Worm (Caenorhabditis elegans): ENCODE results near the gene K08D8.11.

The K08D8.11 gene

ce11 chrIV:12890445-12890844, 4.7 kb upstream of the K08D8.11 start, which contains the start of gene K08D8.6:
Gene K08D8.6 (minus strand): TSS chrIV:12890508.
- TF ChIP-seq fkh-4 (tag; optimal IDR thresholded peaks at IDR 0.05; ENCODE audit: borderline replicate concordance) (no peak), swsn-7 (tag; optimal IDR thresholded peaks at IDR 0.05) (no peak), lir-3 (tag; optimal IDR thresholded peaks at IDR 0.05; ENCODE audit: poor library complexity) (no peak), zag-1 (tag; optimal IDR thresholded peaks at IDR 0.05) (no peak), jun-1 (tag; optimal IDR thresholded peaks at IDR 0.05) (peak; percentile 7), unc-130 (tag; optimal IDR thresholded peaks at IDR 0.05) (no peak), ceh-90 (tag; optimal IDR thresholded peaks at IDR 0.05) (no peak), Y116A8C.19 (tag; optimal IDR thresholded peaks at IDR 0.05; ENCODE audit: borderline replicate concordance) (no peak), sptf-1 (tag; optimal IDR thresholded peaks at IDR 0.05) (no peak), elt-2 (tag; optimal IDR thresholded peaks at IDR 0.05) (peak; percentile 88), efl-1 (optimal IDR thresholded peaks at IDR 0.05) (no peak), efl-1 (GFP tag; optimal IDR thresholded peaks at IDR 0.05 in 1 of 2) (peak in 1 of 2 experiments; percentile 30), pqm-1 (tag; optimal IDR thresholded peaks at IDR 0.05) (peak; percentile 78)

DNA sequence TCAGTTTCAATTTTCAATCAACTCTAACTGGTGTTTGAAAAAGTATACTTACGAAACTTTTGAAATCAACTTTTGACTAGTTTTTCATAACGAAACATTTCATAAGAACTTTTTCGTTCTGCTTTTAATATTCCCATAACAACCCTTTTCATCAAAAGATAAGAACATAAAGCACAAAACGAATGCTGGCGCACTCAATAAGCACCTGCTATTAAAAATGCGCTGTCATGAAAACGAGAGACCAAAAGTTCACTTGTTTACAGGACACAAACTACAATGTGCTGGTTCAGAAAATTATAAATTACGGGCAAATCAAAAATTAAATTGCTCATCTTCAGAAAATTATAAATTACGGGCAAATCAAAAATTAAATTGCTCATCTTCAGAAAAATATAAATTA, 4.0 kb upstream of the K08D8.11 start:
- peak; percentile 17 for TF ChIP-seq elt-2 (tag; optimal IDR thresholded peaks at IDR 0.05)
- no peak for TF ChIP-seq lin-39 (tag; optimal IDR thresholded peaks at IDR 0.05)

DNA sequence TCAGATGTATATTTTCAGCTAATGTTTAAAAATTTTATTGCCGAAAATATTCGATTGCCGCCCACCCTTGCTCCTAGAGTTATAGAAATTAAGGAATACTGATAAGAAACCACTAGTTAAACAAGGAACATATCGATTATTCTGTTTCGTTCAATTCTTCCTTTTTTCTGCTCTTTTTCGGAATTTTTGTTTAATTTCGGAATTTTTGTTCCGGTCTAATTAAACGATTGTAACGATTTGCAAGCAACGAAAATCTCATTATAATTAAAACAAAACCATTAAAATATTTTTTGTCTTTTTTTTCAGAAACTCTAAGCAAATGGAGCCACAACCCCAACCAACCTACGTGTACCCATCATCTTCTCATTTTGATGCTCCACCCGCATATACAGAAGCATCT, 2.9 kb upstream of the K08D8.11 start, which contains the start of gene K08D8.1:
Gene K08D8.1 (plus strand): TSS at position 301 of the 400 bp plus-strand sequence.
- TF ChIP-seq nhr-84 (tag; optimal IDR thresholded peaks at IDR 0.05) = no peak
- no peak for TF ChIP-seq nhr-237 (tag; optimal IDR thresholded peaks at IDR 0.05)
- TF ChIP-seq egl-27 (tag; optimal IDR thresholded peaks at IDR 0.05) = no peak
- no peak for TF ChIP-seq blmp-1 (tag; optimal IDR thresholded peaks at IDR 0.05)
- TF ChIP-seq Y116A8C.19 (tag; optimal IDR thresholded peaks at IDR 0.05; ENCODE audit: borderline replicate concordance) = no peak
- TF ChIP-seq ztf-11 (tag; optimal IDR thresholded peaks at IDR 0.05) = no peak
- no peak for TF ChIP-seq pax-3 (tag; optimal IDR thresholded peaks at IDR 0.05)
- no peak for TF ChIP-seq aha-1 (tag; optimal IDR thresholded peaks at IDR 0.05)
- TF ChIP-seq hlh-17 (GFP tag; optimal IDR thresholded peaks at IDR 0.05; ENCODE audit: borderline replicate concordance) = no peak
- TF ChIP-seq swsn-7 (tag; optimal IDR thresholded peaks at IDR 0.05) = no peak
- TF ChIP-seq vab-15 (tag; optimal IDR thresholded peaks at IDR 0.05) = no peak
- TF ChIP-seq elt-3 (tag; optimal IDR thresholded peaks at IDR 0.05) = no peak
- no peak for TF ChIP-seq nhr-12 (tag; optimal IDR thresholded peaks at IDR 0.05)
- TF ChIP-seq pag-3 (tag; optimal IDR thresholded peaks at IDR 0.05; ENCODE audit: borderline replicate concordance, insufficient read depth) = no peak
- no peak for TF ChIP-seq grh-1 (GFP tag; IDR thresholded peaks at IDR 0.05)
- no peak for TF ChIP-seq aly-2 (tag; optimal IDR thresholded peaks at IDR 0.05)
- TF ChIP-seq lsy-2 (tag; optimal IDR thresholded peaks at IDR 0.05) = no peak
- TF ChIP-seq efl-1 (optimal IDR thresholded peaks at IDR 0.05) = no peak
- TF ChIP-seq efl-1 (GFP tag; optimal IDR thresholded peaks at IDR 0.05 in 1 of 2) = no peak
- no peak for TF ChIP-seq hlh-4 (tag; optimal IDR thresholded peaks at IDR 0.05)
- no peak for TF ChIP-seq sptf-1 (tag; optimal IDR thresholded peaks at IDR 0.05)

- TF ChIP-seq nhr-20 (tag; optimal IDR thresholded peaks at IDR 0.05) (no peak), nhr-85 (tag) (peak; percentile 6)
Observed at ce11 chrIV:12893166-12893565, 1.9 kb upstream of the K08D8.11 start, which contains the start of gene K08D8.12. Gene K08D8.12 (plus strand): TSS chrIV:12893466.

DNA sequence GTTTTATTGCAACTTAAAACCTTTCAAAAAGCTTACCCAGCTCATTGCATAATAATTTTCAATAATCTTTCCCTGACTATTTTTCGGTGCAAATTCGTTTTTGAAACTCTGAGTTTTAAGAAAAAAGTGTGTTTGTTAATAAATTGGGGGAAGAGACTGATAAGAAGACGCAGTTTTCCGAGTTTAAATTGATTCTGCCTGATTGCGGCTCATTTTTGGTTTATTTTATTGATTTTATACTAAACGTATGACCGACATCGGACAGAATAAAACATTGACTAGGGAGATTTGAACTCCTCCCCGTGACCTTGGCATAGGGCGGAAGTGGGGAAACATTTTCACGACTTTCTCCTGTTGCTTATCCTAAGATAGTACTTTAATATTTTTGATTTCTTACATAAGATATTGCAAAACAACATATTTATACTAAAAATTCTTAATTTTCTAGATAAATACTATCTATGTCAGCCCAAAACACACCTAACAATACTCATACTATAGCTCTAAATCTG, 1.3 kb downstream of the K08D8.11 start, which contains the start of gene K08D8.7:
Gene K08D8.7 (plus strand): TSS at position 462 of the 512 bp plus-strand sequence.
- peak; percentile 58 for TF ChIP-seq elt-2 (tag; optimal IDR thresholded peaks at IDR 0.05)
- TF ChIP-seq nhr-20 (tag; optimal IDR thresholded peaks at IDR 0.05) = no peak
- no peak for TF ChIP-seq efl-1 (optimal IDR thresholded peaks at IDR 0.05)
- no peak for TF ChIP-seq efl-1 (GFP tag; optimal IDR thresholded peaks at IDR 0.05 in 1 of 2)
- TF ChIP-seq pqm-1 (tag; optimal IDR thresholded peaks at IDR 0.05) = no peak
- no peak for TF ChIP-seq nhr-237 (tag; optimal IDR thresholded peaks at IDR 0.05)
- TF ChIP-seq aha-1 (tag; optimal IDR thresholded peaks at IDR 0.05) = no peak
- no peak for TF ChIP-seq ceh-63 (GFP tag; optimal IDR thresholded peaks at IDR 0.05)
- no peak for TF ChIP-seq dsc-1 (tag; optimal IDR thresholded peaks at IDR 0.05)
- TF ChIP-seq ces-1 (GFP tag; optimal IDR thresholded peaks at IDR 0.05) = no peak
- no peak for TF ChIP-seq fkh-8 (tag; optimal IDR thresholded peaks at IDR 0.05)
- no peak for TF ChIP-seq alr-1 (tag; optimal IDR thresholded peaks at IDR 0.05; ENCODE audit: borderline replicate concordance)
- TF ChIP-seq fkh-10 (GFP tag; optimal IDR thresholded peaks at IDR 0.05) = no peak
- TF ChIP-seq isw-1 (GFP tag; IDR thresholded peaks at IDR 0.05) = no peak
- peak in 1 of 2 experiments; percentile 24 for TF ChIP-seq lin-35 (GFP tag; optimal IDR thresholded peaks at IDR 0.05)
- no peak for TF ChIP-seq ceh-90 (tag; optimal IDR thresholded peaks at IDR 0.05)

All from whole organism, L1 larva.